Fruit fly (Drosophila melanogaster) Kc167 (cell line): ENCODE results near the gene CG5968.

Experiments used
- Myc ChIP-seq: fragments of >200 bp; optimal IDR thresholded peaks from 2 replicates; lab custom pipeline; 2017; ENCODE audit warnings: missing external identifiers
- Sin3A ChIP-seq: fragments of >200 bp; optimal IDR thresholded peaks from 2 replicates; lab custom pipeline; 2018; ENCODE audit warnings: missing external identifiers
- h ChIP-seq: fragments of >200 bp; optimal IDR thresholded peaks from 3 replicates; lab custom pipeline; 2018; ENCODE audit warnings: missing external identifiers
- insv ChIP-seq: fragments of >200 bp; optimal IDR thresholded peaks from 3 replicates; lab custom pipeline; 2018; ENCODE audit warnings: missing external identifiers
- psq ChIP-seq: fragments of >200 bp; optimal IDR thresholded peaks from 2 replicates; lab custom pipeline; 2017; ENCODE audit warnings: missing external identifiers
- ttk ChIP-seq: sonication (Bioruptor generic); optimal IDR thresholded peaks from 2 replicates; lab custom pipeline; 2017; ENCODE audit warnings: missing external identifiers

dm6 chr2L:16582732-16583131 lies 33.0 kb upstream of the CG5968 start:
- TF ChIP-seq insv (no peak), Myc (no peak), psq (lab: Kevin White, UChicago) (no peak), ttk (lab: Kevin White, UChicago) (no peak), h (lab: Kevin White, UChicago) (no peak), Sin3A (lab: Kevin White, UChicago) (no peak)
